Fruit fly (Drosophila melanogaster): Measurements from ENCODE around the gene CG15172.

Gene CG15172

DNA sequence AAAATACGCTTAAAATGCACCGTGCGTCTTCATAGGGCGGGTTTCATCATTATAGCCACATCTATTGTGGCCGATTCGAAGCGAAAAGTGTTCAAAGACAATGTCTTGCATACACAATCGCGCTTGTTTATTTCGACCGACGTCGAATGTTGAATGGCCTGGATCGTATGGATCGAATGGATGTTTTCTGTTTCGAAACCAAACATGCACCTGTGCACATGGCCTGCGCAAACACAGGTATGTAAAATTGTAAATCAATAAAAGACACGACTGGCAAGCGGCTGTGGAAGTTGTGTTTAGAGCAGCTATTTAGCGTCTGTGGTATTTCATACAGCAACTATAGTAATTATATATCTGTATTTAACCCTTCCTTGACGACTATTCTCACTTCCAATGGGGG, 40.7 kb upstream of the CG15172 start (continued):
- TF ChIP-seq CG10959 (GFP tag; IDR thresholded peaks at IDR 0.05) = no peak
- no peak for TF ChIP-seq CG9932 (GFP tag; IDR thresholded peaks at IDR 0.05)
- TF ChIP-seq CG9437 (GFP tag; optimal IDR thresholded peaks at IDR 0.05) = no peak
- peak; percentile 8 for TF ChIP-seq CG1603 (tag; optimal IDR thresholded peaks at IDR 0.05)
- no peak for TF ChIP-seq fd96Cb (tag; optimal IDR thresholded peaks at IDR 0.05)
- TF ChIP-seq Dek (tag; optimal IDR thresholded peaks at IDR 0.05) = no peak
- no peak for TF ChIP-seq CG10462 (GFP tag; optimal IDR thresholded peaks at IDR 0.05)
- TF ChIP-seq dpn (GFP tag; optimal IDR thresholded peaks at IDR 0.05) = no peak
- no peak for TF ChIP-seq tio (GFP tag; optimal IDR thresholded peaks at IDR 0.05)
- TF ChIP-seq CG17802 (tag; optimal IDR thresholded peaks at IDR 0.05) = no peak
- no peak for TF ChIP-seq scrt (GFP tag; optimal IDR thresholded peaks at IDR 0.05)
- TF ChIP-seq onecut (GFP tag; IDR thresholded peaks at IDR 0.05) = peak; percentile 7; the same call in 1 of the 2 replicates
- no peak for TF ChIP-seq CG10431 (GFP tag; optimal IDR thresholded peaks at IDR 0.05)
- no peak for TF ChIP-seq sr (GFP tag; IDR thresholded peaks at IDR 0.05)
- peak; percentile 0 for TF ChIP-seq Sox102F (GFP tag; optimal IDR thresholded peaks at IDR 0.05)
- no peak for TF ChIP-seq cas (GFP tag; IDR thresholded peaks at IDR 0.05)
- TF ChIP-seq bowl (GFP tag; IDR thresholded peaks at IDR 0.05) = no peak
- no peak for TF ChIP-seq CG6813 (GFP tag; optimal IDR thresholded peaks at IDR 0.05)
- no peak for TF ChIP-seq Hand (GFP tag; optimal IDR thresholded peaks at IDR 0.05)
- peak; percentile 75 for TF ChIP-seq vvl (GFP tag; IDR thresholded peaks at IDR 0.05)
- TF ChIP-seq CG18599 (GFP tag; optimal IDR thresholded peaks at IDR 0.05) = no peak
- TF ChIP-seq unc-4 (GFP tag; IDR thresholded peaks at IDR 0.05; ENCODE audit: partially characterized antibody) = no peak
- TF ChIP-seq CG8388 (GFP tag; optimal IDR thresholded peaks at IDR 0.05) = no peak
- no peak for TF ChIP-seq Usf (GFP tag; optimal IDR thresholded peaks at IDR 0.05)
- TF ChIP-seq Sry-β (GFP tag; optimal IDR thresholded peaks at IDR 0.05) = peak; percentile 16
- no peak for TF ChIP-seq kay (GFP tag; optimal IDR thresholded peaks at IDR 0.05)
- TF ChIP-seq CG8765 (GFP tag; IDR thresholded peaks at IDR 0.05) = no peak
- no peak for TF ChIP-seq CG6765 (GFP tag; optimal IDR thresholded peaks at IDR 0.05)
- no peak for TF ChIP-seq CG33213 (GFP tag; optimal IDR thresholded peaks at IDR 0.05)
- no peak for TF ChIP-seq exex (tag; optimal IDR thresholded peaks at IDR 0.05)
- no peak for TF ChIP-seq TFAM (GFP tag; optimal IDR thresholded peaks at IDR 0.05)
- no peak for TF ChIP-seq oc (tag; optimal IDR thresholded peaks at IDR 0.05)
- TF ChIP-seq fu2 (GFP tag; optimal IDR thresholded peaks at IDR 0.05) = no peak
- no peak for TF ChIP-seq H2.0 (GFP tag; IDR thresholded peaks at IDR 0.05)
- peak; percentile 4 for TF ChIP-seq Blimp-1 (GFP tag; optimal IDR thresholded peaks at IDR 0.05)
- TF ChIP-seq CG1602 (GFP tag; optimal IDR thresholded peaks at IDR 0.05) = no peak
- TF ChIP-seq Tbp (GFP tag; optimal IDR thresholded peaks at IDR 0.05) = no peak
- TF ChIP-seq Dbx (GFP tag; IDR thresholded peaks at IDR 0.05) = no peak
- TF ChIP-seq cad (GFP tag; optimal IDR thresholded peaks at IDR 0.05) = no peak
- TF ChIP-seq NC2β (GFP tag; optimal IDR thresholded peaks at IDR 0.05) = no peak
- no peak for TF ChIP-seq Gsc (GFP tag; IDR thresholded peaks at IDR 0.05)
- peak; percentile 3 for TF ChIP-seq CG2875 (GFP tag; optimal IDR thresholded peaks at IDR 0.05)
- TF ChIP-seq h (optimal IDR thresholded peaks at IDR 0.05) = no peak
- TF ChIP-seq CG17568 (GFP tag; optimal IDR thresholded peaks at IDR 0.05) = peak; percentile 14
- peak; percentile 33 for TF ChIP-seq CG15601 (tag; optimal IDR thresholded peaks at IDR 0.05)
- peak; percentile 4 for TF ChIP-seq salm (tag; optimal IDR thresholded peaks at IDR 0.05)
- TF ChIP-seq CG4820 (GFP tag; optimal IDR thresholded peaks at IDR 0.05) = no peak
- peak; percentile 56 for TF ChIP-seq sens (GFP tag)
- TF ChIP-seq pum (GFP tag; optimal IDR thresholded peaks at IDR 0.05) = no peak
- no peak for TF ChIP-seq CG4404 (GFP tag; IDR thresholded peaks at IDR 0.05)
- TF ChIP-seq croc (GFP tag; conservative IDR thresholded peaks at IDR 0.05) = no peak
- no peak for TF ChIP-seq Ravus (GFP tag; IDR thresholded peaks at IDR 0.05)
